Fruit fly (Drosophila melanogaster) whole organism, embryonic: ENCODE results near the gene CG10581.

ENCODE experiments used
- CG11695 ChIP-seq: fragments of 200-800 bp; sonication (Bioruptor generic); IDR thresholded peaks from 3 replicates; pipeline ENCODE4 v1.3.6; 2022; ENCODE audit warnings: missing biosample characterization, missing genetic modification characterization
- CG12219 ChIP-seq: fragments of 200-800 bp; sonication (Bioruptor generic); optimal IDR thresholded peaks from 3 replicates; lab custom pipeline; 2018; ENCODE audit warnings: missing biosample characterization, mild to moderate bottlenecking, missing genetic modification characterization
- CG12391 ChIP-seq: fragments of 200-800 bp; sonication (Bioruptor generic); optimal IDR thresholded peaks from 3 replicates; lab custom pipeline; 2018; ENCODE audit warnings: missing biosample characterization, mild to moderate bottlenecking, missing genetic modification characterization, moderate library complexity
- CG12769 ChIP-seq: fragments of 200-800 bp; sonication (Bioruptor generic); optimal IDR thresholded peaks from 2 replicates; lab custom pipeline; 2019; ENCODE audit warnings: missing biosample characterization, mild to moderate bottlenecking, missing genetic modification characterization, moderate library complexity
- CG13624 ChIP-seq: fragments of 200-800 bp; sonication (Bioruptor generic); optimal IDR thresholded peaks from 2 replicates; lab custom pipeline; 2016; ENCODE audit warnings: missing biosample characterization, missing genetic modification characterization
- CG14014 ChIP-seq: fragments of 200-800 bp; sonication (Bioruptor generic); IDR thresholded peaks from 2 replicates; pipeline ENCODE4 v1.3.6; 2022; ENCODE audit warnings: missing biosample characterization, missing genetic modification characterization
- CG14441 ChIP-seq: fragments of 200-800 bp; sonication (Bioruptor generic); IDR thresholded peaks from 2 replicates; pipeline ENCODE4 v1.3.6; 2022; ENCODE audit warnings: missing biosample characterization, missing genetic modification characterization
- CG15073 ChIP-seq: fragments of 200-800 bp; sonication (Bioruptor generic); optimal IDR thresholded peaks from 2 replicates; lab custom pipeline; 2016; ENCODE audit warnings: missing biosample characterization, missing genetic modification characterization
- CG1603 ChIP-seq: fragments of 200-800 bp; sonication (Bioruptor generic); optimal IDR thresholded peaks from 2 replicates; lab custom pipeline; 2019; ENCODE audit warnings: missing biosample characterization, mild to moderate bottlenecking, missing genetic modification characterization, moderate library complexity
- CG17385 ChIP-seq: fragments of 200-800 bp; sonication (Bioruptor generic); optimal IDR thresholded peaks from 3 replicates; lab custom pipeline; 2018; ENCODE audit warnings: missing biosample characterization, mild to moderate bottlenecking, missing genetic modification characterization
- CG31224 ChIP-seq: fragments of 200-800 bp; sonication (Bioruptor generic); IDR thresholded peaks from 2 replicates; pipeline ENCODE4 v1.3.6; 2022; ENCODE audit warnings: missing biosample characterization, missing genetic modification characterization
- CG4617 ChIP-seq: fragments of 200-800 bp; sonication (Bioruptor generic); optimal IDR thresholded peaks from 3 replicates; lab custom pipeline; 2016; ENCODE audit warnings: missing biosample characterization, missing genetic modification characterization, borderline replicate concordance
- CG6175 ChIP-seq: fragments of 200-800 bp; sonication (Bioruptor generic); IDR thresholded peaks from 3 replicates; pipeline ENCODE4 v1.3.6; 2022; ENCODE audit warnings: missing biosample characterization, missing genetic modification characterization
- CG7357 ChIP-seq: fragments of 200-800 bp; sonication (Bioruptor generic); IDR thresholded peaks from 3 replicates; pipeline ENCODE4 v1.3.6; 2022; ENCODE audit warnings: missing biosample characterization, missing genetic modification characterization
- CG8765 ChIP-seq: fragments of 200-800 bp; sonication (Bioruptor generic); IDR thresholded peaks from 2 replicates; pipeline ENCODE4 v1.3.6; 2022; ENCODE audit warnings: missing biosample characterization, missing genetic modification characterization
- CG9215 ChIP-seq: fragments of 200-800 bp; sonication (Bioruptor generic); IDR thresholded peaks from 2 replicates; pipeline ENCODE4 v1.3.6; 2022; ENCODE audit warnings: missing biosample characterization, missing genetic modification characterization
- CG9876 ChIP-seq: fragments of 200-800 bp; sonication (Bioruptor generic); optimal IDR thresholded peaks from 2 replicates; lab custom pipeline; 2016; ENCODE audit warnings: missing biosample characterization, missing genetic modification characterization
- Dfd ChIP-seq, 2 experiments: fragments of >200 bp; optimal IDR thresholded peaks; 2 replicates each; lab custom pipeline; 2017; ENCODE audit warnings: missing biosample characterization in 2 of 2, missing genetic modification characterization in 2 of 2
- Dp ChIP-seq: fragments of 200-800 bp; sonication (Bioruptor generic); optimal IDR thresholded peaks from 2 replicates; lab custom pipeline; 2018; ENCODE audit warnings: missing biosample characterization, mild to moderate bottlenecking, missing genetic modification characterization, moderate library complexity
- Fer1 ChIP-seq: fragments of 200-800 bp; sonication (Bioruptor generic); optimal IDR thresholded peaks from 2 replicates; lab custom pipeline; 2017; ENCODE audit warnings: missing biosample characterization, mild to moderate bottlenecking, missing genetic modification characterization
- H2.0 ChIP-seq: fragments of 200-800 bp; sonication (Bioruptor generic); IDR thresholded peaks from 2 replicates; pipeline ENCODE4 v1.3.6; 2022; ENCODE audit warnings: missing biosample characterization, missing genetic modification characterization
- Lpt ChIP-seq: fragments of >200 bp; optimal IDR thresholded peaks from 2 replicates; lab custom pipeline; 2018; ENCODE audit warnings: missing biosample characterization, missing genetic modification characterization
- Meics ChIP-seq: fragments of 200-800 bp; sonication (Bioruptor generic); optimal IDR thresholded peaks from 2 replicates; lab custom pipeline; 2017; ENCODE audit warnings: missing biosample characterization, mild to moderate bottlenecking, missing genetic modification characterization
- NFAT ChIP-seq: fragments of 200-800 bp; sonication (Bioruptor generic); IDR thresholded peaks from 2 replicates; pipeline ENCODE4 v1.3.6; 2022; ENCODE audit warnings: missing biosample characterization, missing genetic modification characterization
- NfI ChIP-seq: fragments of 200-800 bp; sonication (Bioruptor generic); optimal IDR thresholded peaks from 3 replicates; lab custom pipeline; 2018; ENCODE audit warnings: missing biosample characterization, mild to moderate bottlenecking, missing genetic modification characterization, moderate library complexity
- Pdp1 ChIP-seq, 2 experiments: fragments of 200-800 bp; sonication (Bioruptor generic); optimal IDR thresholded peaks; 3 replicates each; lab custom pipeline; 2016; ENCODE audit warnings: missing biosample characterization in 2 of 2, missing genetic modification characterization in 2 of 2, mild to moderate bottlenecking in 1 of 2, moderate library complexity in 1 of 2
- Sry-β ChIP-seq: fragments of 200-800 bp; sonication (Bioruptor generic); optimal IDR thresholded peaks from 2 replicates; lab custom pipeline; 2018; ENCODE audit warnings: missing biosample characterization, mild to moderate bottlenecking, missing genetic modification characterization, moderate library complexity
- YL-1 ChIP-seq: fragments of 200-800 bp; sonication (Bioruptor generic); optimal IDR thresholded peaks from 3 replicates; lab custom pipeline; 2017; ENCODE audit warnings: missing biosample characterization, mild to moderate bottlenecking, missing genetic modification characterization
- al ChIP-seq: fragments of 200-800 bp; sonication (Bioruptor generic); IDR thresholded peaks from 2 replicates; pipeline ENCODE4 v1.3.6; 2022; ENCODE audit warnings: missing biosample characterization, missing genetic modification characterization
- chn ChIP-seq: fragments of 200-800 bp; sonication (Bioruptor generic); optimal IDR thresholded peaks from 2 replicates; lab custom pipeline; 2016; ENCODE audit warnings: missing biosample characterization, missing genetic modification characterization
- dmrt11E ChIP-seq: fragments of 200-800 bp; sonication (Bioruptor generic); optimal IDR thresholded peaks from 3 replicates; lab custom pipeline; 2018; ENCODE audit warnings: missing biosample characterization, mild to moderate bottlenecking, missing genetic modification characterization, moderate library complexity
- esg ChIP-seq: fragments of 200-800 bp; sonication (Bioruptor generic); conservative IDR thresholded peaks from 2 replicates; pipeline ENCODE4 v1.3.6; 2022; ENCODE audit warnings: missing biosample characterization, missing genetic modification characterization
- eve ChIP-seq, 2 experiments: fragments of >200 bp; optimal IDR thresholded peaks; 2 replicates each; lab custom pipeline; 2017; ENCODE audit warnings: missing biosample characterization in 2 of 2, missing genetic modification characterization in 2 of 2
- fd3F ChIP-seq: fragments of 200-800 bp; sonication (Bioruptor generic); optimal IDR thresholded peaks from 2 replicates; lab custom pipeline; 2018; ENCODE audit warnings: missing biosample characterization, mild to moderate bottlenecking, missing genetic modification characterization, moderate library complexity
- grn ChIP-seq: fragments of 200-800 bp; sonication (Bioruptor generic); optimal IDR thresholded peaks from 3 replicates; lab custom pipeline; 2017; ENCODE audit warnings: missing biosample characterization, missing genetic modification characterization
- gt ChIP-seq: fragments of 200-800 bp; sonication (Bioruptor generic); IDR thresholded peaks from 2 replicates; pipeline ENCODE4 v1.3.6; 2022; ENCODE audit warnings: missing biosample characterization, missing genetic modification characterization
- ind ChIP-seq: fragments of 200-800 bp; sonication (Bioruptor generic); optimal IDR thresholded peaks from 3 replicates; lab custom pipeline; 2016; ENCODE audit warnings: missing biosample characterization, missing genetic modification characterization
- lmd ChIP-seq: fragments of 200-800 bp; sonication (Bioruptor generic); IDR thresholded peaks from 2 replicates; pipeline ENCODE4 v1.3.6; 2022; ENCODE audit warnings: missing biosample characterization, missing genetic modification characterization
- maf-S ChIP-seq: fragments of 200-800 bp; sonication (Bioruptor generic); optimal IDR thresholded peaks from 2 replicates; lab custom pipeline; 2016; ENCODE audit warnings: missing biosample characterization, missing genetic modification characterization
- nmo ChIP-seq: fragments of 200-800 bp; sonication (Bioruptor generic); optimal IDR thresholded peaks from 2 replicates; lab custom pipeline; 2018; ENCODE audit warnings: missing biosample characterization, mild to moderate bottlenecking, missing genetic modification characterization, moderate library complexity
- pan ChIP-seq, 4 experiments: fragments of >200 bp in 3 of 4; fragments of 200-800 bp in 1 of 4; sonication (Bioruptor generic) in 1 of 4; optimal IDR thresholded peaks in 3 of 4; IDR thresholded peaks in 1 of 4; 2 replicates each; pipeline versions ENCODE4 v1.3.6 to Lab custom; 2017 to 2022; ENCODE audit warnings: missing biosample characterization in 2 of 4, missing genetic modification characterization in 2 of 4, mixed read lengths in 1 of 4
- sens ChIP-seq: fragments of 200-800 bp; sonication (Bioruptor generic); peaks from one replicate; lab custom pipeline; 2016; ENCODE audit warnings: missing biosample characterization, missing genetic modification characterization
- shn ChIP-seq: fragments of 200-800 bp; sonication (Bioruptor generic); optimal IDR thresholded peaks from 3 replicates; lab custom pipeline; 2016; ENCODE audit warnings: missing biosample characterization, missing genetic modification characterization
- sisA ChIP-seq: fragments of 200-800 bp; sonication (Bioruptor generic); IDR thresholded peaks from 2 replicates; pipeline ENCODE4 v1.3.6; 2022; ENCODE audit warnings: missing biosample characterization, missing genetic modification characterization
- stc ChIP-seq: fragments of 200-800 bp; sonication (Bioruptor generic); IDR thresholded peaks from 2 replicates; pipeline ENCODE4 v1.3.6; 2022; ENCODE audit warnings: missing biosample characterization, missing genetic modification characterization
- tap ChIP-seq: fragments of 200-800 bp; optimal IDR thresholded peaks from 3 replicates; lab custom pipeline; 2019; ENCODE audit warnings: missing biosample characterization, mild to moderate bottlenecking, missing genetic modification characterization, moderate library complexity
- vnd ChIP-seq: fragments of 200-800 bp; sonication (Bioruptor generic); IDR thresholded peaks from 3 replicates; pipeline ENCODE4 v1.3.6; 2022; ENCODE audit warnings: missing biosample characterization, missing genetic modification characterization; ENCODE audit not compliant: partially characterized antibody
- vvl ChIP-seq: fragments of 200-800 bp; sonication (Bioruptor generic); IDR thresholded peaks from 2 replicates; pipeline ENCODE4 v1.3.6; 2022; ENCODE audit warnings: missing biosample characterization, missing genetic modification characterization

CG10581 gene

dm6 chr3L:21041952-21042933 is 8.2 kb upstream of the CG10581 start (continued):
- peak; percentile 66; the same call in 2 of the 3 replicates for TF ChIP-seq CG11695 (GFP tag; lab: Robert Waterston, UW)
- TF ChIP-seq ind (GFP tag; lab: Kevin White, UChicago) = peak; percentile 16
- peak; percentile 34 for TF ChIP-seq tap
- peak; percentile 11 for TF ChIP-seq CG12219 (GFP tag; lab: Kevin White, UChicago)
- 0 out of 2 replicates have a peak, but pooled peaks have one; percentile 13 for TF ChIP-seq esg (GFP tag; lab: Robert Waterston, UW)
- no peak for TF ChIP-seq YL-1 (GFP tag; lab: Kevin White, UChicago)
- TF ChIP-seq CG7357 (GFP tag; lab: Robert Waterston, UW) = peak; percentile 51; the same call in 1 of the 3 replicates
- peak; percentile 51 for TF ChIP-seq Meics (GFP tag; lab: Kevin White, UChicago)
- TF ChIP-seq NFAT = peak; percentile 25; the same call in 1 of the 2 replicates
- TF ChIP-seq CG9215 (GFP tag; lab: Robert Waterston, UW) = peak; percentile 5; the same call in 1 of the 2 replicates
- peak; percentile 15 for TF ChIP-seq fd3F (GFP tag; lab: Kevin White, UChicago)
- peak in 1 of 2 experiments; percentile 46 for TF ChIP-seq eve (GFP tag; optimal IDR thresholded peaks at IDR 0.05; lab: Kevin White, UChicago)
- peak; percentile 53; the same call in 1 of the 2 replicates for TF ChIP-seq lmd (GFP tag; lab: Robert Waterston, UW)
- TF ChIP-seq CG14014 = no peak
- TF ChIP-seq Fer1 (GFP tag; lab: Kevin White, UChicago) = peak; percentile 8
- TF ChIP-seq vvl (GFP tag; lab: Robert Waterston, UW) = 0 out of 2 replicates have a peak, but pooled peaks have one; percentile 36
- TF ChIP-seq sens (GFP tag; lab: Kevin White, UChicago) = peak; percentile 30
- peak; percentile 8 for TF ChIP-seq CG12391
- TF ChIP-seq CG6175 (GFP tag; lab: Robert Waterston, UW) = 0 out of 3 replicates have a peak, but pooled peaks have one; percentile 32

DNA sequence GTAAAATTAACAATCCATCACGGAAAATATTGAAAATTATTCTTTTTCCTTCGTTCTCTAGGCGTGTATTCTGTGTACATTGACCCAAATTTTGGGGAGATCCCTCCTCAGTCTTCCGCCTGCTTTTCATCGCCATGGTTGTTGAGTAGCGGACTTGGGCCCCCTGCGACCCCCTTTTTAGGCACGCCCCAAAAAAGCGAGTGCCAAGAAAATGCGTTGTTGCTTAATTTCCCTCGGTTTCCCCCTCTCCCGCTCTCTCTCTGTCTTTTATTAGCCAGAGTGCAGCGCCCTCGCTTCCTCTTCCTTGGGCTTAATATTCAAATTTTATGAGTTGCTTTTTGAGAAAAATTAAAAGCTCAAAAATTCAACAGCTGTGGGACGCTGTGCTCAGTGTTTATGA is 6.8 kb upstream of the CG10581 start:
- TF ChIP-seq CG14441 (GFP tag; lab: Robert Waterston, UW) = no peak
- TF ChIP-seq CG12769 (tag; lab: Kevin White, UChicago) = peak; percentile 80
- TF ChIP-seq CG31224 (GFP tag; lab: Robert Waterston, UW) = no peak
- TF ChIP-seq Sry-β (GFP tag; lab: Kevin White, UChicago) = peak; percentile 43
- TF ChIP-seq CG4617 = no peak
- no peak for TF ChIP-seq CG13624 (GFP tag; lab: Kevin White, UChicago)
- no peak for TF ChIP-seq Lpt (GFP tag; lab: Kevin White, UChicago)
- 0 out of 2 replicates have a peak, but pooled peaks have one; percentile 8 for TF ChIP-seq gt (GFP tag; lab: Robert Waterston, UW)
- no peak for TF ChIP-seq NfI (GFP tag; lab: Kevin White, UChicago)
- TF ChIP-seq grn (GFP tag; lab: Kevin White, UChicago) = no peak
- TF ChIP-seq CG17385 (GFP tag; lab: Kevin White, UChicago) = peak; percentile 43
- no peak for TF ChIP-seq H2.0
- no peak for TF ChIP-seq nmo (GFP tag; lab: Kevin White, UChicago)
- no peak for TF ChIP-seq dmrt11E
- no peak for TF ChIP-seq al (GFP tag; lab: Robert Waterston, UW)
- TF ChIP-seq CG1603 (tag; lab: Kevin White, UChicago) = no peak
- no peak for TF ChIP-seq CG9876 (GFP tag; lab: Kevin White, UChicago)
- TF ChIP-seq shn (GFP tag; lab: Kevin White, UChicago) = no peak
- no peak for TF ChIP-seq sisA (GFP tag; lab: Robert Waterston, UW)
- no peak for TF ChIP-seq Dp (GFP tag; lab: Kevin White, UChicago)
- TF ChIP-seq Dfd (GFP tag; optimal IDR thresholded peaks at IDR 0.05; lab: Kevin White, UChicago) = no peak
- no peak for TF ChIP-seq chn (GFP tag; lab: Kevin White, UChicago)
- no peak for TF ChIP-seq vnd (GFP tag; lab: Robert Waterston, UW)
- peak in 1 of 2 experiments; percentile 26 for TF ChIP-seq Pdp1 (GFP tag; optimal IDR thresholded peaks at IDR 0.05; lab: Kevin White, UChicago)
- TF ChIP-seq maf-S (GFP tag; lab: Kevin White, UChicago) = no peak
- no peak for TF ChIP-seq CG8765 (GFP tag; lab: Robert Waterston, UW)
- no peak for TF ChIP-seq CG15073 (GFP tag; lab: Kevin White, UChicago)
- TF ChIP-seq pan (optimal IDR thresholded peaks at IDR 0.05; lab: Kevin White, UChicago) = no peak
- peak in 1 of 2 experiments; percentile 22 for TF ChIP-seq pan (GFP tag; optimal IDR thresholded peaks at IDR 0.05 in 1 of 2, IDR thresholded peaks at IDR 0.05 in 1 of 2)
- TF ChIP-seq stc (GFP tag; lab: Robert Waterston, UW) = no peak
